Fruit fly (Drosophila melanogaster): ENCODE data around the gene pasi1.

dm6 chr3R:17821744-17822143 lies 26.9 kb downstream of the pasi1 start:
- no peak for TF ChIP-seq h (optimal IDR thresholded peaks at IDR 0.05)
- no peak for TF ChIP-seq ttk (optimal IDR thresholded peaks at IDR 0.05)
- no peak for TF ChIP-seq psq (optimal IDR thresholded peaks at IDR 0.05)
- TF ChIP-seq Myc (optimal IDR thresholded peaks at IDR 0.05): no peak
- TF ChIP-seq insv (optimal IDR thresholded peaks at IDR 0.05): no peak

Data from Kc167 (cell line).